Fruit fly (Drosophila melanogaster) whole organism, embryonic: Measurements from ENCODE around the gene Bet1.
A peak's percentile ranks its signal among the peaks of the same experiment; 100 is the strongest.

ENCODE experiments used
- ATbp ChIP-seq: fragments of 200-800 bp; sonication (Bioruptor generic); optimal IDR thresholded peaks from 2 replicates; lab custom pipeline; 2017; ENCODE audit warnings: missing biosample characterization, mild to moderate bottlenecking, missing genetic modification characterization, missing genetic modification reagents
- Blimp-1 ChIP-seq: fragments of 200-800 bp; sonication (Bioruptor generic); optimal IDR thresholded peaks from 3 replicates; lab custom pipeline; 2018; ENCODE audit warnings: missing biosample characterization, missing genetic modification characterization, mild to moderate bottlenecking, moderate library complexity, missing genetic modification reagents
- CG10431 ChIP-seq: fragments of 200-800 bp; sonication (Bioruptor generic); optimal IDR thresholded peaks from 3 replicates; lab custom pipeline; 2018; ENCODE audit warnings: missing biosample characterization, mild to moderate bottlenecking, missing genetic modification characterization
- CG10462 ChIP-seq: fragments of 200-800 bp; sonication (Bioruptor generic); optimal IDR thresholded peaks from 2 replicates; lab custom pipeline; 2016; ENCODE audit warnings: missing biosample characterization, missing genetic modification characterization
- CG12219 ChIP-seq: fragments of 200-800 bp; sonication (Bioruptor generic); optimal IDR thresholded peaks from 3 replicates; lab custom pipeline; 2018; ENCODE audit warnings: missing biosample characterization, mild to moderate bottlenecking, missing genetic modification characterization
- CG14050 ChIP-seq: fragments of 200-800 bp; sonication (Bioruptor generic); IDR thresholded peaks from 3 replicates; pipeline ENCODE4 v1.3.6; 2022; ENCODE audit warnings: missing biosample characterization, missing genetic modification characterization
- CG15073 ChIP-seq: fragments of 200-800 bp; sonication (Bioruptor generic); optimal IDR thresholded peaks from 2 replicates; lab custom pipeline; 2016; ENCODE audit warnings: missing biosample characterization, missing genetic modification characterization
- CG15479 ChIP-seq: fragments of 200-800 bp; sonication (Bioruptor generic); optimal IDR thresholded peaks from 3 replicates; lab custom pipeline; 2019; ENCODE audit warnings: missing biosample characterization, mild to moderate bottlenecking, missing genetic modification characterization, moderate library complexity
- CG15514 ChIP-seq: fragments of 200-800 bp; sonication (Bioruptor generic); optimal IDR thresholded peaks from 3 replicates; lab custom pipeline; 2017; ENCODE audit warnings: missing biosample characterization, missing genetic modification characterization, mild to moderate bottlenecking, moderate library complexity, missing genetic modification reagents
- CG17361 ChIP-seq: fragments of 200-800 bp; sonication (Bioruptor generic); IDR thresholded peaks from 3 replicates; pipeline ENCODE4 v1.3.6; 2022; ENCODE audit warnings: missing biosample characterization, missing genetic modification characterization
- CG1792 ChIP-seq: fragments of 200-800 bp; sonication (Bioruptor generic); optimal IDR thresholded peaks from 2 replicates; lab custom pipeline; 2016; ENCODE audit warnings: missing biosample characterization, missing genetic modification characterization
- CG2712 ChIP-seq: fragments of 200-800 bp; optimal IDR thresholded peaks from 3 replicates; lab custom pipeline; 2019; ENCODE audit warnings: missing biosample characterization, mild to moderate bottlenecking, missing genetic modification characterization, moderate library complexity
- CG3065 ChIP-seq: fragments of 200-800 bp; sonication (Bioruptor generic); optimal IDR thresholded peaks from 2 replicates; lab custom pipeline; 2016; ENCODE audit warnings: missing biosample characterization, missing genetic modification characterization
- CG3281 ChIP-seq: fragments of 200-800 bp; sonication (Bioruptor generic); optimal IDR thresholded peaks from 3 replicates; lab custom pipeline; 2017; ENCODE audit warnings: missing biosample characterization, mild to moderate bottlenecking, missing genetic modification characterization
- CG34224 ChIP-seq: fragments of 200-800 bp; sonication (Bioruptor generic); IDR thresholded peaks from 3 replicates; pipeline ENCODE4 v1.3.6; 2022; ENCODE audit warnings: missing biosample characterization, missing genetic modification characterization; ENCODE audit not compliant: partially characterized antibody
- CG4707 ChIP-seq: fragments of 200-800 bp; sonication (Bioruptor generic); optimal IDR thresholded peaks from 2 replicates; lab custom pipeline; 2018; ENCODE audit warnings: missing biosample characterization, mild to moderate bottlenecking, missing genetic modification characterization, moderate library complexity
- CG6791 ChIP-seq: fragments of 200-800 bp; sonication (Bioruptor generic); IDR thresholded peaks from 3 replicates; pipeline ENCODE4 v1.3.6; 2022; ENCODE audit warnings: missing biosample characterization, missing genetic modification characterization; ENCODE audit not compliant: partially characterized antibody
- CG7839 ChIP-seq: fragments of 200-800 bp; sonication (Bioruptor generic); optimal IDR thresholded peaks from 3 replicates; lab custom pipeline; 2018; ENCODE audit warnings: missing biosample characterization, mild to moderate bottlenecking, missing genetic modification characterization, moderate library complexity
- CG7928 ChIP-seq: fragments of 200-800 bp; sonication (Bioruptor generic); optimal IDR thresholded peaks from 2 replicates; lab custom pipeline; 2017; ENCODE audit warnings: missing biosample characterization, mild to moderate bottlenecking, missing genetic modification characterization
- Gsc ChIP-seq: fragments of 200-800 bp; sonication (Bioruptor generic); IDR thresholded peaks from 2 replicates; pipeline ENCODE4 v1.3.6; 2022; ENCODE audit warnings: missing biosample characterization, missing genetic modification characterization
- Hr3 ChIP-seq: fragments of 200-800 bp; sonication (Bioruptor generic); optimal IDR thresholded peaks from 3 replicates; lab custom pipeline; 2016; ENCODE audit warnings: missing biosample characterization, missing genetic modification characterization
- Jarid2 ChIP-seq: fragments of 200-800 bp; sonication (Bioruptor generic); optimal IDR thresholded peaks from 3 replicates; lab custom pipeline; 2017; ENCODE audit warnings: mild to moderate bottlenecking, missing biosample characterization, missing genetic modification reagents, missing genetic modification characterization
- NFAT ChIP-seq: fragments of 200-800 bp; sonication (Bioruptor generic); IDR thresholded peaks from 2 replicates; pipeline ENCODE4 v1.3.6; 2022; ENCODE audit warnings: missing biosample characterization, missing genetic modification characterization
- Oaz ChIP-seq: fragments of 200-800 bp; sonication (Bioruptor generic); IDR thresholded peaks from 2 replicates; pipeline ENCODE4 v1.3.6; 2022; ENCODE audit warnings: missing biosample characterization, missing genetic modification characterization
- Side ChIP-seq: fragments of 200-800 bp; sonication (Bioruptor generic); optimal IDR thresholded peaks from 2 replicates; lab custom pipeline; 2016; ENCODE audit warnings: missing biosample characterization, missing genetic modification characterization
- bcd ChIP-seq: fragments of 200-800 bp; sonication (Bioruptor generic); optimal IDR thresholded peaks from 2 replicates; lab custom pipeline; 2017; ENCODE audit warnings: missing biosample characterization, mild to moderate bottlenecking, missing genetic modification characterization
- br ChIP-seq: fragments of >200 bp; optimal IDR thresholded peaks from 2 replicates; lab custom pipeline; 2017
- bsh ChIP-seq, 2 experiments: fragments of 200-800 bp; sonication (Bioruptor generic); optimal IDR thresholded peaks; 2 replicates each; lab custom pipeline; 2017 to 2018; ENCODE audit warnings: mild to moderate bottlenecking in 2 of 2, missing biosample characterization in 2 of 2, missing genetic modification characterization in 2 of 2, moderate library complexity in 1 of 2
- cas ChIP-seq: fragments of 200-800 bp; sonication (Bioruptor generic); IDR thresholded peaks from 2 replicates; pipeline ENCODE4 v1.3.6; 2022; ENCODE audit warnings: missing biosample characterization, missing genetic modification characterization
- cg ChIP-seq: fragments of 200-800 bp; sonication (Bioruptor generic); optimal IDR thresholded peaks from 3 replicates; lab custom pipeline; 2019; ENCODE audit warnings: missing biosample characterization, mild to moderate bottlenecking, missing genetic modification characterization, moderate library complexity
- ci ChIP-seq: fragments of 200-800 bp; sonication (Bioruptor generic); IDR thresholded peaks from 3 replicates; pipeline ENCODE4 v1.3.6; 2022; ENCODE audit warnings: missing biosample characterization, missing genetic modification characterization
- crp ChIP-seq, 2 experiments: fragments of 200-800 bp; sonication (Bioruptor generic); optimal IDR thresholded peaks; 2 replicates in 1 of 2; 3 replicates in 1 of 2; lab custom pipeline; 2017; ENCODE audit warnings: missing biosample characterization in 2 of 2, missing genetic modification characterization in 2 of 2, mild to moderate bottlenecking in 1 of 2, moderate library complexity in 1 of 2
- cwo ChIP-seq: fragments of 200-800 bp; sonication (Bioruptor generic); optimal IDR thresholded peaks from 3 replicates; lab custom pipeline; 2017; ENCODE audit warnings: missing biosample characterization, missing genetic modification characterization, mild to moderate bottlenecking, moderate library complexity, missing genetic modification reagents
- dmrt99B ChIP-seq: fragments of 200-800 bp; sonication (Bioruptor generic); optimal IDR thresholded peaks from 2 replicates; lab custom pipeline; 2018; ENCODE audit warnings: missing biosample characterization, mild to moderate bottlenecking, missing genetic modification characterization, moderate library complexity
- grn ChIP-seq: fragments of 200-800 bp; sonication (Bioruptor generic); optimal IDR thresholded peaks from 3 replicates; lab custom pipeline; 2017; ENCODE audit warnings: missing biosample characterization, missing genetic modification characterization
- h ChIP-seq: fragments of >200 bp; optimal IDR thresholded peaks from 2 replicates; lab custom pipeline; 2017
- hth ChIP-seq: fragments of >200 bp; optimal IDR thresholded peaks from 2 replicates; lab custom pipeline; 2017; ENCODE audit warnings: inconsistent platforms
- nau ChIP-seq: fragments of 200-800 bp; sonication (Bioruptor generic); optimal IDR thresholded peaks from 3 replicates; lab custom pipeline; 2017; ENCODE audit warnings: missing biosample characterization, mild to moderate bottlenecking, missing genetic modification characterization, missing genetic modification reagents
- onecut ChIP-seq: fragments of 200-800 bp; sonication (Bioruptor generic); IDR thresholded peaks from 2 replicates; pipeline ENCODE4 v1.3.6; 2022; ENCODE audit warnings: missing biosample characterization, missing genetic modification characterization
- schlank ChIP-seq: fragments of 200-800 bp; sonication (Bioruptor generic); optimal IDR thresholded peaks from 2 replicates; lab custom pipeline; 2018; ENCODE audit warnings: missing biosample characterization, mild to moderate bottlenecking, missing genetic modification characterization
- tna ChIP-seq: fragments of 200-800 bp; sonication (Bioruptor generic); IDR thresholded peaks from 2 replicates; pipeline ENCODE4 v1.3.6; 2022; ENCODE audit warnings: missing biosample characterization, missing genetic modification characterization; ENCODE audit not compliant: partially characterized antibody

Bet1 gene

DNA sequence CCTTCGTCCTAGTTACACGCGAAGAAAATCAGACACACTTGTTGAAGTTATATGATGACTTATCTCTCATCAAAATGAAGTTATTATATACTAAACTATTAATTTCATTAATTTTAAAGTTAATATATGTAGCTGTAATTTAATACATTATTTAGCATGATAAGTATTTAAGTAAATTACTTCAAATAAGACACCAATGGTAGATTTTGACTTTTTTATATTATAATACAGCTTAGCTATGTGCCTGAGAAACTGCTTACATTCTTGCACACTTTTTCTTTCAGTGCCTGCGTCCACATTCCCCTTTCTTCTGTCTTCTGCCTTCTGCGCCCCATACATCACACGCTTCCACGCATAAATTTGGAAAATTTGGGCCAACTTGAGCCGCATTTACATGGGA, 9.6 kb upstream of the Bet1 start (continued):
- no peak for TF ChIP-seq ci (GFP tag; lab: Robert Waterston, UW)
- TF ChIP-seq cwo (GFP tag; lab: Kevin White, UChicago) = peak; percentile 28
- TF ChIP-seq CG15073 (GFP tag; lab: Kevin White, UChicago) = no peak
- TF ChIP-seq br (lab: Kevin White, UChicago) = no peak
- peak; percentile 55 for TF ChIP-seq CG7839 (tag; lab: Kevin White, UChicago)
- TF ChIP-seq cas = no peak
- TF ChIP-seq NFAT = no peak
- TF ChIP-seq h (lab: Kevin White, UChicago) = no peak
- TF ChIP-seq CG7928 (GFP tag; lab: Kevin White, UChicago) = no peak
- TF ChIP-seq ATbp (GFP tag; lab: Kevin White, UChicago) = peak; percentile 1
- peak; percentile 67; the same call in 2 of the 3 replicates for TF ChIP-seq CG17361 (GFP tag; lab: Robert Waterston, UW)
- no peak for TF ChIP-seq CG10462 (GFP tag; lab: Kevin White, UChicago)
- no peak for TF ChIP-seq tna (GFP tag; lab: Robert Waterston, UW)
- TF ChIP-seq CG2712 (tag; lab: Kevin White, UChicago) = peak; percentile 55
- TF ChIP-seq Jarid2 (GFP tag; lab: Kevin White, UChicago) = no peak
- TF ChIP-seq CG3281 (GFP tag; lab: Kevin White, UChicago) = peak; percentile 5
- no peak for TF ChIP-seq Side (GFP tag; lab: Kevin White, UChicago)
- TF ChIP-seq bsh (GFP tag; optimal IDR thresholded peaks at IDR 0.05; lab: Kevin White, UChicago) = peak in 1 of 2 experiments; percentile 47
- TF ChIP-seq CG15514 (GFP tag; lab: Kevin White, UChicago) = peak; percentile 13
- TF ChIP-seq Hr3 (GFP tag; lab: Kevin White, UChicago) = no peak
- peak; percentile 46 for TF ChIP-seq Blimp-1 (GFP tag; lab: Kevin White, UChicago)
- TF ChIP-seq onecut = no peak
- TF ChIP-seq CG3065 (GFP tag; lab: Kevin White, UChicago) = no peak
- TF ChIP-seq crp (GFP tag; optimal IDR thresholded peaks at IDR 0.05; lab: Kevin White, UChicago) = no peak
- no peak for TF ChIP-seq CG15479 (GFP tag; lab: Kevin White, UChicago)
- TF ChIP-seq CG6791 = no peak
- TF ChIP-seq nau (GFP tag; lab: Kevin White, UChicago) = no peak
- peak; percentile 71 for TF ChIP-seq CG10431 (GFP tag; lab: Kevin White, UChicago)
- peak; percentile 66 for TF ChIP-seq dmrt99B (tag; lab: Kevin White, UChicago)
- no peak for TF ChIP-seq grn (GFP tag; lab: Kevin White, UChicago)
- no peak for TF ChIP-seq schlank
- TF ChIP-seq CG12219 (GFP tag; lab: Kevin White, UChicago) = no peak
- TF ChIP-seq Gsc (GFP tag; lab: Robert Waterston, UW) = no peak
- no peak for TF ChIP-seq CG34224 (GFP tag; lab: Robert Waterston, UW)
- TF ChIP-seq bcd (GFP tag; lab: Kevin White, UChicago) = no peak
- no peak for TF ChIP-seq CG14050 (GFP tag; lab: Robert Waterston, UW)
- no peak for TF ChIP-seq Oaz
- no peak for TF ChIP-seq hth (lab: Kevin White, UChicago)
- no peak for TF ChIP-seq cg (GFP tag; lab: Kevin White, UChicago)
- no peak for TF ChIP-seq CG4707 (GFP tag; lab: Kevin White, UChicago)
- no peak for TF ChIP-seq CG1792 (GFP tag; lab: Kevin White, UChicago)
